Worm (Caenorhabditis elegans): Measurements from ENCODE around the gene sqv-1.

Gene sqv-1

ce11 chrIV:8360817-8361216 lies at the start of gene sqv-1:
TSS of gene sqv-1 (plus strand) at chrIV:8361117.
- no peak for TF ChIP-seq ama-1 (optimal IDR thresholded peaks at IDR 0.05)
- no peak for TF ChIP-seq K09A11.1 (tag; optimal IDR thresholded peaks at IDR 0.05; ENCODE audit: insufficient read depth)
- TF ChIP-seq pha-4 (tag; optimal IDR thresholded peaks at IDR 0.05): no peak
- no peak for TF ChIP-seq hlh-6 (tag; optimal IDR thresholded peaks at IDR 0.05)
- no peak for TF ChIP-seq ceh-19 (GFP tag; optimal IDR thresholded peaks at IDR 0.05)
- TF ChIP-seq ceh-22 (tag; optimal IDR thresholded peaks at IDR 0.05): no peak
- no peak for TF ChIP-seq ceh-45 (GFP tag; IDR thresholded peaks at IDR 0.05)
- TF ChIP-seq sdc-2 (tag; optimal IDR thresholded peaks at IDR 0.05): no peak
- no peak for TF ChIP-seq ets-4 (tag; optimal IDR thresholded peaks at IDR 0.05)
- no peak for TF ChIP-seq zip-5 (tag; optimal IDR thresholded peaks at IDR 0.05)
- no peak for TF ChIP-seq ceh-34 (tag; optimal IDR thresholded peaks at IDR 0.05)
- TF ChIP-seq hlh-30 (tag; optimal IDR thresholded peaks at IDR 0.05; ENCODE audit: insufficient read depth): no peak
- TF ChIP-seq ahr-1 (tag; optimal IDR thresholded peaks at IDR 0.05): no peak
- TF ChIP-seq ceh-9 (tag; optimal IDR thresholded peaks at IDR 0.05): no peak
- no peak for TF ChIP-seq unc-86 (tag; optimal IDR thresholded peaks at IDR 0.05)
- TF ChIP-seq unc-3 (GFP tag; conservative IDR thresholded peaks at IDR 0.05): no peak
- no peak for TF ChIP-seq unc-3 (tag; optimal IDR thresholded peaks at IDR 0.05)
- no peak for TF ChIP-seq fax-1 (tag; optimal IDR thresholded peaks at IDR 0.05)
- TF ChIP-seq Y22D7AL.16 (tag; optimal IDR thresholded peaks at IDR 0.05): no peak

- TF ChIP-seq pha-4 (tag; optimal IDR thresholded peaks at IDR 0.05) (no peak), ceh-14 (tag; optimal IDR thresholded peaks at IDR 0.05) (no peak), ceh-18 (tag; optimal IDR thresholded peaks at IDR 0.05) (no peak), odd-2 (tag; optimal IDR thresholded peaks at IDR 0.05) (no peak), fkh-10 (GFP tag; optimal IDR thresholded peaks at IDR 0.05) (no peak), mec-3 (tag; optimal IDR thresholded peaks at IDR 0.05; ENCODE audit: borderline replicate concordance) (no peak), sox-2 (GFP tag; IDR thresholded peaks at IDR 0.05) (no peak)
Observed at ce11 chrIV:8312105-8312504, 48.8 kb upstream of the sqv-1 start.

ce11 chrIV:8312846-8313245 lies 48.1 kb upstream of the sqv-1 start, which contains the start of gene F35H10.10:
TSS of gene F35H10.10 (minus strand) at chrIV:8312946.
- no peak for TF ChIP-seq F13H6.1 (tag; optimal IDR thresholded peaks at IDR 0.05)

- TF ChIP-seq nfya-1 (tag; optimal IDR thresholded peaks at IDR 0.05) (no peak), che-1 (tag; optimal IDR thresholded peaks at IDR 0.05) (no peak), ceh-19 (GFP tag; optimal IDR thresholded peaks at IDR 0.05) (no peak), dve-1 (tag; optimal IDR thresholded peaks at IDR 0.05) (no peak), ceh-22 (tag; optimal IDR thresholded peaks at IDR 0.05) (no peak), ttx-3 (tag; optimal IDR thresholded peaks at IDR 0.05) (no peak), hlh-8 (tag; optimal IDR thresholded peaks at IDR 0.05) (no peak), T23F11.4 (GFP tag; optimal IDR thresholded peaks at IDR 0.05) (no peak), sdc-2 (tag; optimal IDR thresholded peaks at IDR 0.05) (no peak), ahr-1 (tag; optimal IDR thresholded peaks at IDR 0.05) (no peak), ceh-14 (tag; optimal IDR thresholded peaks at IDR 0.05) (no peak), gmeb-2 (tag; optimal IDR thresholded peaks at IDR 0.05) (no peak), ceh-31 (tag; optimal IDR thresholded peaks at IDR 0.05) (no peak), fax-1 (tag; optimal IDR thresholded peaks at IDR 0.05) (no peak), ceh-6 (GFP tag; optimal IDR thresholded peaks at IDR 0.05) (no peak)
Observed at ce11 chrIV:8317800-8318199, 43.1 kb upstream of the sqv-1 start.

ce11 chrIV:8318799-8319198 lies 42.1 kb upstream of the sqv-1 start:
- no peak for TF ChIP-seq ztf-16 (tag; optimal IDR thresholded peaks at IDR 0.05)
- no peak for TF ChIP-seq pax-1 (tag; optimal IDR thresholded peaks at IDR 0.05)
- no peak for TF ChIP-seq ceh-2 (tag; optimal IDR thresholded peaks at IDR 0.05)
- TF ChIP-seq elt-2 (tag; optimal IDR thresholded peaks at IDR 0.05): no peak
- no peak for TF ChIP-seq K02D7.2 (tag; optimal IDR thresholded peaks at IDR 0.05)
- no peak for TF ChIP-seq Y22D7AL.16 (tag; optimal IDR thresholded peaks at IDR 0.05)
- no peak for TF ChIP-seq hlh-15 (tag; optimal IDR thresholded peaks at IDR 0.05)
- TF ChIP-seq ceh-18 (tag; optimal IDR thresholded peaks at IDR 0.05): no peak
- no peak for TF ChIP-seq tbx-2 (tag; optimal IDR thresholded peaks at IDR 0.05)
- TF ChIP-seq ceh-45 (GFP tag; IDR thresholded peaks at IDR 0.05): no peak
- TF ChIP-seq ceh-19 (GFP tag; optimal IDR thresholded peaks at IDR 0.05): no peak
- TF ChIP-seq lim-6 (tag; optimal IDR thresholded peaks at IDR 0.05): no peak
- TF ChIP-seq dmd-4 (tag; optimal IDR thresholded peaks at IDR 0.05; ENCODE audit: borderline replicate concordance): no peak
- no peak for TF ChIP-seq madf-2 (tag; optimal IDR thresholded peaks at IDR 0.05)
- no peak for TF ChIP-seq hlh-8 (tag; optimal IDR thresholded peaks at IDR 0.05)
- TF ChIP-seq fkh-10 (GFP tag; optimal IDR thresholded peaks at IDR 0.05): no peak
- TF ChIP-seq unc-55 (GFP tag; optimal IDR thresholded peaks at IDR 0.05): no peak
- no peak for TF ChIP-seq pha-4 (tag; optimal IDR thresholded peaks at IDR 0.05)
